Worm (Caenorhabditis elegans) whole organism, mixed stage, embryonic: ENCODE measurements around the gene C12D5.3.

Source experiments
- hlh-1 ChIP-seq: fragments of 150-350 bp; optimal IDR thresholded peaks from 2 replicates; lab custom pipeline; 2014; ENCODE audit warnings: missing biosample characterization, missing genetic modification reagents, missing genetic modification characterization
- lin-13 ChIP-seq: fragments of 150-350 bp; optimal IDR thresholded peaks from 2 replicates; lab custom pipeline; 2014; ENCODE audit warnings: missing biosample characterization, missing genetic modification characterization
- nhr-76 ChIP-seq: sonication (generic microtip); optimal IDR thresholded peaks from 2 replicates; lab custom pipeline; 2017; ENCODE audit warnings: missing biosample characterization, missing genetic modification characterization
- pha-4 ChIP-seq: fragments of 150-350 bp; optimal IDR thresholded peaks from 2 replicates; lab custom pipeline; 2018; ENCODE audit warnings: missing biosample characterization, missing genetic modification reagents, missing genetic modification characterization
- snpc-4 ChIP-seq: fragments of 150-350 bp; optimal IDR thresholded peaks from 2 replicates; lab custom pipeline; 2014; ENCODE audit warnings: missing biosample characterization, missing genetic modification characterization
- sptf-1 ChIP-seq: sonication (generic microtip); optimal IDR thresholded peaks from 2 replicates; lab custom pipeline; 2017; ENCODE audit warnings: mild to moderate bottlenecking, missing genetic modification characterization, moderate library complexity, missing compliant biosample characterization
- unc-39 ChIP-seq: fragments of 150-350 bp; optimal IDR thresholded peaks from 2 replicates; lab custom pipeline; 2014; ENCODE audit warnings: missing biosample characterization, missing genetic modification characterization
- unc-62 ChIP-seq: fragments of 150-350 bp; optimal IDR thresholded peaks from 2 replicates; lab custom pipeline; 2014; ENCODE audit warnings: missing biosample characterization, missing genetic modification reagents, missing genetic modification characterization
- ztf-11 ChIP-seq: fragments of 150-350 bp; optimal IDR thresholded peaks from 2 replicates; lab custom pipeline; 2014; ENCODE audit warnings: missing biosample characterization, missing genetic modification characterization

DNA sequence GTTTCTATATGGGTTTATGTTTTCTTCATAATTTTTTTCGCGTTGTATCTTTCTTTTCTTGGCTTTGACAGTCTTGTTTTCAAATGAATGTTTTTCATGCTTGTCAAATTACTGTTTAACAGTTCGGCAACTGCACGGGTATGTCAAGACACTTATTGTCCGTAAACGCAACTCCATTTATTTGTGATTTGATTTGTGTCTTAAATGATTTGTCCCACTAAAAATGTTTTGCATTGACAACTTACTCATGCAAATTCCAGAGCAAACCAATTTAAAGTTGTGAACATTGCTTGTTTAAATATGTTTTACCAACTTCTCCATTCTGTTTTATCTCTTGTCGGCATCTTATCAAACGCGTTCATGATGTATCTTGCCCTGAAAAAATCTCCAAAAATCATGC is 44.3 kb upstream of the C12D5.3 start, which contains the start of gene srd-25:
- no peak for TF ChIP-seq snpc-4 (tag; lab: Kevin White, UChicago)
- TF ChIP-seq unc-62 (GFP tag; lab: Kevin White, UChicago), result no peak
- no peak for TF ChIP-seq sptf-1 (tag; lab: Kevin White, UChicago)
- no peak for TF ChIP-seq unc-39
- TF ChIP-seq nhr-76 (tag; lab: Kevin White, UChicago), result no peak
- TF ChIP-seq hlh-1 (tag; lab: Kevin White, UChicago), result no peak
- no peak for TF ChIP-seq pha-4 (tag; lab: Kevin White, UChicago)
- TF ChIP-seq ztf-11 (tag; lab: Kevin White, UChicago), result no peak
- TF ChIP-seq lin-13, result no peak
